Fruit fly (Drosophila melanogaster) whole organism, pupa: ENCODE data around the gene homer.

ENCODE experiments used
- CG32121 ChIP-seq: fragments of 200-800 bp; sonication (Bioruptor generic); IDR thresholded peaks from 2 replicates; pipeline ENCODE4 v1.3.6; 2022; ENCODE audit warnings: missing biosample characterization, missing genetic modification characterization
- CG8159 ChIP-seq: fragments of 200-800 bp; sonication (Bioruptor generic); optimal IDR thresholded peaks from 3 replicates; lab custom pipeline; 2018; ENCODE audit warnings: missing biosample characterization, mild to moderate bottlenecking, missing genetic modification characterization, moderate library complexity
- D1 ChIP-seq: fragments of 200-800 bp; sonication (Bioruptor generic); optimal IDR thresholded peaks from 2 replicates; lab custom pipeline; 2018; ENCODE audit warnings: missing biosample characterization, mild to moderate bottlenecking, missing genetic modification characterization, moderate library complexity
- EcR ChIP-seq: fragments of 200-800 bp; sonication (Bioruptor generic); optimal IDR thresholded peaks from 3 replicates; lab custom pipeline; 2019; ENCODE audit warnings: missing biosample characterization, missing genetic modification characterization, mild to moderate bottlenecking, moderate library complexity, missing genetic modification reagents

Gene homer

dm6 chr2L:6671409-6671808 lies 51.8 kb downstream of the homer start:
- TF ChIP-seq EcR (peak; percentile 36), D1 (tag; lab: Kevin White, UChicago) (no peak), CG8159 (tag; lab: Kevin White, UChicago) (no peak), CG32121 (peak; percentile 11; the same call in 1 of the 2 replicates)
